Worm (Caenorhabditis elegans) whole organism, L1 larva: ENCODE measurements around the gene str-261.
A peak's percentile ranks its signal among the peaks of the same experiment; 100 is the strongest.

Experiments
- C04F5.9 ChIP-seq: sonication (generic microtip); optimal IDR thresholded peaks from 2 replicates; lab custom pipeline; 2016; ENCODE audit warnings: missing genetic modification characterization, missing compliant biosample characterization
- C16A3.4 ChIP-seq: fragments of 150-350 bp; optimal IDR thresholded peaks from 2 replicates; lab custom pipeline; 2014; ENCODE audit warnings: missing biosample characterization, missing genetic modification characterization
- C34B4.2 ChIP-seq: sonication (generic microtip); optimal IDR thresholded peaks from 2 replicates; lab custom pipeline; 2017; ENCODE audit warnings: mild to moderate bottlenecking, missing genetic modification characterization, missing compliant biosample characterization
- Y116A8C.19 ChIP-seq: sonication (generic microtip); optimal IDR thresholded peaks from 2 replicates; lab custom pipeline; 2016; ENCODE audit warnings: missing compliant biosample characterization, missing genetic modification characterization, borderline replicate concordance
- aha-1 ChIP-seq: fragments of 150-350 bp; optimal IDR thresholded peaks from 2 replicates; lab custom pipeline; 2014; ENCODE audit warnings: missing biosample characterization, missing genetic modification characterization
- alr-1 ChIP-seq: fragments of 200-800 bp; sonication (Bioruptor generic); optimal IDR thresholded peaks from 2 replicates; lab custom pipeline; 2018; ENCODE audit warnings: borderline replicate concordance, mild to moderate bottlenecking, missing genetic modification characterization, missing compliant biosample characterization
- ama-1 ChIP-seq: fragments of 150-350 bp; optimal IDR thresholded peaks from 2 replicates; lab custom pipeline; 2014
- blmp-1 ChIP-seq: fragments of 150-350 bp; optimal IDR thresholded peaks from 2 replicates; lab custom pipeline; 2014; ENCODE audit warnings: missing biosample characterization, missing genetic modification characterization
- ceh-63 ChIP-seq: fragments of 200-800 bp; sonication (Bioruptor generic); optimal IDR thresholded peaks from 2 replicates; lab custom pipeline; 2018; ENCODE audit warnings: mild to moderate bottlenecking, missing genetic modification characterization, missing compliant biosample characterization
- ceh-82 ChIP-seq, 3 experiments: fragments of 150-350 bp in 1 of 3; sonication (generic microtip) in 2 of 3; optimal IDR thresholded peaks; 2 replicates each; lab custom pipeline; 2014 to 2017; ENCODE audit warnings: missing biosample characterization in 3 of 3, missing genetic modification characterization in 3 of 3
- efl-1 ChIP-seq, 4 experiments: fragments of 150-350 bp; optimal IDR thresholded peaks in 3 of 4; peaks in 1 of 4; 1 replicate in 1 of 4; 2 replicates in 3 of 4; lab custom pipeline; 2014; ENCODE audit warnings: missing biosample characterization in 2 of 4, missing genetic modification characterization in 2 of 4, missing genetic modification reagents in 2 of 4
- egl-13 ChIP-seq: sonication (generic microtip); optimal IDR thresholded peaks from 2 replicates; lab custom pipeline; 2016; ENCODE audit warnings: missing genotype, missing genetic modification reagents, missing genetic modification characterization, missing compliant biosample characterization
- elt-2 ChIP-seq: sonication (generic microtip); optimal IDR thresholded peaks from 2 replicates; lab custom pipeline; 2016; ENCODE audit warnings: missing genetic modification characterization, mild to moderate bottlenecking, inconsistent platforms, missing compliant biosample characterization, missing genetic modification reagents
- fkh-4 ChIP-seq: sonication (generic microtip); optimal IDR thresholded peaks from 2 replicates; lab custom pipeline; 2016; ENCODE audit warnings: missing compliant biosample characterization, missing genetic modification characterization, borderline replicate concordance
- fkh-8 ChIP-seq: sonication (generic microtip); optimal IDR thresholded peaks from 2 replicates; lab custom pipeline; 2016; ENCODE audit warnings: mild to moderate bottlenecking, missing genetic modification characterization, missing compliant biosample characterization
- fos-1 ChIP-seq: fragments of 150-350 bp; optimal IDR thresholded peaks from 2 replicates; lab custom pipeline; 2014; ENCODE audit warnings: missing biosample characterization, missing genetic modification characterization
- grh-1 ChIP-seq: fragments of 200-800 bp; sonication (Bioruptor generic); IDR thresholded peaks from 2 replicates; pipeline ENCODE4 v1.3.6; 2022; ENCODE audit warnings: missing genetic modification reagents, missing genetic modification characterization, missing compliant biosample characterization
- hlh-17 ChIP-seq: fragments of 200-800 bp; sonication (Bioruptor generic); optimal IDR thresholded peaks from 2 replicates; lab custom pipeline; 2018; ENCODE audit warnings: missing genetic modification characterization, mild to moderate bottlenecking, missing compliant biosample characterization, moderate library complexity, borderline replicate concordance
- irx-1 ChIP-seq: sonication (generic microtip); optimal IDR thresholded peaks from 2 replicates; lab custom pipeline; 2016; ENCODE audit warnings: missing genetic modification characterization, missing compliant biosample characterization
- isw-1 ChIP-seq: fragments of 200-800 bp; sonication (Bioruptor generic); IDR thresholded peaks from 2 replicates; pipeline ENCODE4 v1.3.6; 2022; ENCODE audit warnings: missing genetic modification characterization, missing compliant biosample characterization
- jun-1 ChIP-seq: fragments of 150-350 bp; optimal IDR thresholded peaks from 2 replicates; lab custom pipeline; 2014; ENCODE audit warnings: missing biosample characterization, missing genetic modification reagents, missing genetic modification characterization
- lin-13 ChIP-seq: fragments of 150-350 bp; optimal IDR thresholded peaks from 2 replicates; lab custom pipeline; 2014; ENCODE audit warnings: missing biosample characterization, missing genetic modification reagents, missing genetic modification characterization
- lin-14 ChIP-seq: fragments of 200-800 bp; sonication (Bioruptor generic); optimal IDR thresholded peaks from 2 replicates; lab custom pipeline; 2018; ENCODE audit warnings: mild to moderate bottlenecking, missing genetic modification characterization, moderate library complexity, missing compliant biosample characterization
- lin-39 ChIP-seq: fragments of 150-350 bp; optimal IDR thresholded peaks from 2 replicates; lab custom pipeline; 2014; ENCODE audit warnings: missing biosample characterization, missing genetic modification reagents, missing genetic modification characterization
- lir-3 ChIP-seq: sonication (generic microtip); optimal IDR thresholded peaks from 2 replicates; lab custom pipeline; 2016; ENCODE audit warnings: mild to moderate bottlenecking, missing genetic modification characterization, moderate library complexity, missing compliant biosample characterization; ENCODE audit not compliant: poor library complexity
- mdl-1 ChIP-seq, 2 experiments: fragments of 150-350 bp; optimal IDR thresholded peaks; 2 replicates each; lab custom pipeline; 2014 to 2017; ENCODE audit warnings: missing biosample characterization in 2 of 2, missing genetic modification characterization in 2 of 2, inconsistent platforms in 1 of 2
- mep-1 ChIP-seq: fragments of 150-350 bp; optimal IDR thresholded peaks from 2 replicates; lab custom pipeline; 2014; ENCODE audit warnings: missing biosample characterization, missing genetic modification characterization
- nhr-19 ChIP-seq: fragments of 200-800 bp; sonication (Bioruptor generic); conservative IDR thresholded peaks from 2 replicates; pipeline ENCODE4 v1.3.6; 2022; ENCODE audit warnings: missing genetic modification characterization, missing compliant biosample characterization
- nhr-20 ChIP-seq: sonication (generic microtip); optimal IDR thresholded peaks from 2 replicates; lab custom pipeline; 2016; ENCODE audit warnings: mild to moderate bottlenecking, missing genetic modification characterization, missing compliant biosample characterization
- nhr-47 ChIP-seq: sonication (generic microtip); optimal IDR thresholded peaks from 2 replicates; lab custom pipeline; 2016; ENCODE audit warnings: mild to moderate bottlenecking, missing genetic modification characterization, moderate library complexity, missing compliant biosample characterization
- nhr-71 ChIP-seq: sonication (generic microtip); optimal IDR thresholded peaks from 2 replicates; lab custom pipeline; 2016; ENCODE audit warnings: mild to moderate bottlenecking, missing genetic modification characterization, moderate library complexity, missing compliant biosample characterization
- nhr-76 ChIP-seq: sonication (generic microtip); optimal IDR thresholded peaks from 2 replicates; lab custom pipeline; 2017; ENCODE audit warnings: missing biosample characterization, missing genetic modification characterization
- nhr-77 ChIP-seq: fragments of 150-350 bp; optimal IDR thresholded peaks from 2 replicates; lab custom pipeline; 2014; ENCODE audit warnings: missing biosample characterization, missing genetic modification characterization
- nhr-84 ChIP-seq: sonication (generic microtip); optimal IDR thresholded peaks from 2 replicates; lab custom pipeline; 2017; ENCODE audit warnings: missing biosample characterization, missing genetic modification characterization
- nhr-85 ChIP-seq: sonication (generic microtip); peaks from one replicate; lab custom pipeline; 2016; ENCODE audit warnings: missing genetic modification characterization, inconsistent platforms, missing compliant biosample characterization
- pag-3 ChIP-seq: sonication (generic microtip); optimal IDR thresholded peaks from 2 replicates; lab custom pipeline; 2017; ENCODE audit warnings: missing genetic modification characterization, mild to moderate bottlenecking, missing compliant biosample characterization, antibody characterized with exemption, borderline replicate concordance; ENCODE audit not compliant: insufficient read depth
- pax-3 ChIP-seq: fragments of 200-800 bp; sonication (Bioruptor generic); optimal IDR thresholded peaks from 2 replicates; lab custom pipeline; 2018; ENCODE audit warnings: mild to moderate bottlenecking, missing genetic modification characterization, moderate library complexity, missing compliant biosample characterization
- rnt-1 ChIP-seq: sonication (generic microtip); optimal IDR thresholded peaks from 2 replicates; lab custom pipeline; 2016; ENCODE audit warnings: mild to moderate bottlenecking, missing genetic modification characterization, moderate library complexity, missing compliant biosample characterization
- skn-1 ChIP-seq: fragments of 150-350 bp; optimal IDR thresholded peaks from 2 replicates; lab custom pipeline; 2014; ENCODE audit warnings: missing biosample characterization, missing genetic modification characterization
- snu-23 ChIP-seq: sonication (generic microtip); optimal IDR thresholded peaks from 2 replicates; lab custom pipeline; 2016; ENCODE audit warnings: missing genetic modification characterization, missing compliant biosample characterization
- sup-37 ChIP-seq: fragments of 200-800 bp; sonication (Bioruptor generic); optimal IDR thresholded peaks from 2 replicates; lab custom pipeline; 2018; ENCODE audit warnings: mild to moderate bottlenecking, missing genetic modification characterization, missing compliant biosample characterization
- swsn-7 ChIP-seq: sonication (generic microtip); optimal IDR thresholded peaks from 2 replicates; lab custom pipeline; 2016; ENCODE audit warnings: missing genetic modification characterization, missing compliant biosample characterization
- tbx-2 ChIP-seq: sonication (generic microtip); optimal IDR thresholded peaks from 2 replicates; lab custom pipeline; 2016; ENCODE audit warnings: missing genetic modification characterization, missing compliant biosample characterization
- tlp-1 ChIP-seq: fragments of 150-350 bp; optimal IDR thresholded peaks from 2 replicates; lab custom pipeline; 2014; ENCODE audit warnings: missing biosample characterization, missing genetic modification characterization
- unc-130 ChIP-seq: fragments of 150-350 bp; optimal IDR thresholded peaks from 2 replicates; lab custom pipeline; 2017; ENCODE audit warnings: missing biosample characterization, missing genetic modification characterization, inconsistent platforms
- unc-30 ChIP-seq: sonication (generic microtip); optimal IDR thresholded peaks from 2 replicates; lab custom pipeline; 2017; ENCODE audit warnings: missing biosample characterization, missing genetic modification characterization
- unc-62 ChIP-seq: fragments of 150-350 bp; optimal IDR thresholded peaks from 2 replicates; lab custom pipeline; 2014; ENCODE audit warnings: missing biosample characterization, missing genetic modification reagents, missing genetic modification characterization
- unc-86 ChIP-seq: sonication (generic microtip); optimal IDR thresholded peaks from 2 replicates; lab custom pipeline; 2016; ENCODE audit warnings: missing genetic modification characterization, missing compliant biosample characterization
- xbp-1 ChIP-seq: sonication (generic microtip); optimal IDR thresholded peaks from 2 replicates; lab custom pipeline; 2016; ENCODE audit warnings: missing genetic modification characterization, missing compliant biosample characterization
- zag-1 ChIP-seq: fragments of 150-350 bp; optimal IDR thresholded peaks from 2 replicates; lab custom pipeline; 2014; ENCODE audit warnings: missing biosample characterization, missing genetic modification characterization
- zip-4 ChIP-seq: fragments of 200-800 bp; sonication (Bioruptor generic); optimal IDR thresholded peaks from 2 replicates; lab custom pipeline; 2018; ENCODE audit warnings: mild to moderate bottlenecking, missing genetic modification characterization, moderate library complexity, missing compliant biosample characterization
- ztf-11 ChIP-seq, 2 experiments: sonication (generic microtip); optimal IDR thresholded peaks; 2 replicates each; lab custom pipeline; 2016 to 2017; ENCODE audit warnings: missing genetic modification characterization in 2 of 2, missing biosample characterization in 1 of 2, missing compliant biosample characterization in 1 of 2
- ztf-4 ChIP-seq: fragments of 150-350 bp; optimal IDR thresholded peaks from 2 replicates; lab custom pipeline; 2014; ENCODE audit warnings: missing biosample characterization, missing genetic modification characterization

str-261 gene

ce11 chrIII:11112718-11113117 lies 38.4 kb downstream of the str-261 start (continued):
- peak in 1 of 2 experiments; percentile 71 for TF ChIP-seq ztf-11 (tag; optimal IDR thresholded peaks at IDR 0.05; lab: Kevin White, UChicago)
- TF ChIP-seq irx-1 (tag; lab: Kevin White, UChicago) = peak; percentile 67
- no peak for TF ChIP-seq lin-13 (GFP tag; lab: Kevin White, UChicago)
- TF ChIP-seq nhr-84 (tag; lab: Kevin White, UChicago) = no peak
- no peak for TF ChIP-seq C34B4.2
- no peak for TF ChIP-seq sup-37 (GFP tag; lab: Kevin White, UChicago)
- TF ChIP-seq mdl-1 (tag; optimal IDR thresholded peaks at IDR 0.05; lab: Kevin White, UChicago) = no peak
- TF ChIP-seq nhr-85 (tag; lab: Kevin White, UChicago) = peak; percentile 71
- TF ChIP-seq pag-3 (tag; lab: Kevin White, UChicago) = no peak
- peak; percentile 59 for TF ChIP-seq egl-13 (tag; lab: Kevin White, UChicago)
- peak; percentile 52 for TF ChIP-seq pax-3 (tag; lab: Kevin White, UChicago)
- peak; percentile 61 for TF ChIP-seq snu-23 (GFP tag; lab: Kevin White, UChicago)
- TF ChIP-seq hlh-17 (GFP tag; lab: Kevin White, UChicago) = no peak
- no peak for TF ChIP-seq elt-2
- TF ChIP-seq zag-1 (tag; lab: Kevin White, UChicago) = no peak
- peak; percentile 46 for TF ChIP-seq unc-86 (tag; lab: Kevin White, UChicago)
- TF ChIP-seq tbx-2 (tag; lab: Kevin White, UChicago) = peak; percentile 74
- no peak for TF ChIP-seq tlp-1 (tag; lab: Kevin White, UChicago)
- TF ChIP-seq lin-14 (GFP tag; lab: Kevin White, UChicago) = peak; percentile 77
- TF ChIP-seq nhr-47 (tag; lab: Kevin White, UChicago) = peak; percentile 82
- TF ChIP-seq ama-1 (lab: Kevin White, UChicago) = no peak
- TF ChIP-seq ceh-63 = no peak
- no peak for TF ChIP-seq aha-1 (tag; lab: Kevin White, UChicago)
- no peak for TF ChIP-seq alr-1 (tag; lab: Kevin White, UChicago)
- TF ChIP-seq lin-39 = no peak
- TF ChIP-seq C04F5.9 (tag; lab: Kevin White, UChicago) = peak; percentile 50
- no peak for TF ChIP-seq unc-30
- TF ChIP-seq Y116A8C.19 (tag; lab: Kevin White, UChicago) = no peak
- TF ChIP-seq lir-3 (tag; lab: Kevin White, UChicago) = peak; percentile 81
- TF ChIP-seq ceh-82 (tag; optimal IDR thresholded peaks at IDR 0.05; lab: Kevin White, UChicago) = peak; percentile 10 to 29 (median 14)
- TF ChIP-seq unc-62 = no peak
- TF ChIP-seq unc-130 (tag; lab: Kevin White, UChicago) = no peak
- TF ChIP-seq swsn-7 = peak; percentile 63
- peak; percentile 77 for TF ChIP-seq nhr-71 (tag; lab: Kevin White, UChicago)
- TF ChIP-seq rnt-1 (tag; lab: Kevin White, UChicago) = peak; percentile 93
- TF ChIP-seq fkh-4 (tag; lab: Kevin White, UChicago) = peak; percentile 33
- peak; percentile 46 for TF ChIP-seq zip-4
- no peak for TF ChIP-seq fos-1 (tag; lab: Kevin White, UChicago)
- TF ChIP-seq nhr-19 = peak; percentile 75
- TF ChIP-seq blmp-1 = no peak
- peak; percentile 61 for TF ChIP-seq fkh-8
- TF ChIP-seq ztf-4 (tag; lab: Kevin White, UChicago) = no peak
- peak; percentile 59 for TF ChIP-seq grh-1 (GFP tag; lab: Robert Waterston, UW)
- TF ChIP-seq xbp-1 (tag; lab: Kevin White, UChicago) = peak; percentile 58
- TF ChIP-seq efl-1 (optimal IDR thresholded peaks at IDR 0.05; lab: Kevin White, UChicago) = peak; percentile 32 to 74
- peak; percentile 66 to 95 for TF ChIP-seq efl-1 (GFP tag; optimal IDR thresholded peaks at IDR 0.05 in 1 of 2; lab: Kevin White, UChicago)
- no peak for TF ChIP-seq skn-1 (tag; lab: Kevin White, UChicago)
- TF ChIP-seq C16A3.4 (tag; lab: Kevin White, UChicago) = no peak
- peak; percentile 5 for TF ChIP-seq nhr-77 (tag; lab: Kevin White, UChicago)
- no peak for TF ChIP-seq jun-1 (tag; lab: Kevin White, UChicago)
- no peak for TF ChIP-seq nhr-76 (tag; lab: Kevin White, UChicago)
- TF ChIP-seq nhr-20 (tag; lab: Kevin White, UChicago) = peak; percentile 65
- TF ChIP-seq mep-1 (tag; lab: Kevin White, UChicago) = peak; percentile 38
- TF ChIP-seq isw-1 (GFP tag; lab: Robert Waterston, UW) = peak; percentile 59
